Worm (Caenorhabditis elegans): ENCODE results near the gene F10G7.12.

ce11 chrII:4655834-4656233 is 33.7 kb upstream of the F10G7.12 start, which contains the start of gene fut-6:
- TF ChIP-seq ceh-91 (GFP tag; IDR thresholded peaks at IDR 0.05) = no peak
- no peak for TF ChIP-seq unc-62 (GFP tag; optimal IDR thresholded peaks at IDR 0.05)
- TF ChIP-seq sptf-2 (GFP tag; optimal IDR thresholded peaks at IDR 0.05) = no peak
- no peak for TF ChIP-seq F57C9.4 (tag; optimal IDR thresholded peaks at IDR 0.05)
- no peak for TF ChIP-seq ceh-58 (GFP tag; IDR thresholded peaks at IDR 0.05)
- TF ChIP-seq F33H1.4 (GFP tag; IDR thresholded peaks at IDR 0.05) = no peak
- TF ChIP-seq egl-44 (GFP tag; IDR thresholded peaks at IDR 0.05) = no peak
- no peak for TF ChIP-seq Y95B8A.8 (GFP tag; IDR thresholded peaks at IDR 0.05)
- TF ChIP-seq let-526 (GFP tag; IDR thresholded peaks at IDR 0.05) = no peak
- no peak for TF ChIP-seq sdz-38 (tag; optimal IDR thresholded peaks at IDR 0.05)
- no peak for TF ChIP-seq somi-1 (GFP tag; optimal IDR thresholded peaks at IDR 0.05)
- no peak for TF ChIP-seq attf-6 (GFP tag; IDR thresholded peaks at IDR 0.05)
- TF ChIP-seq nhr-80 (tag; optimal IDR thresholded peaks at IDR 0.05) = no peak
